Fruit fly (Drosophila melanogaster) whole organism, embryonic: ENCODE data around the gene CG13829.

Experiments used
- Atf3 ChIP-seq: fragments of 200-800 bp; sonication (Bioruptor generic); optimal IDR thresholded peaks from 3 replicates; lab custom pipeline; 2016; ENCODE audit warnings: missing biosample characterization, missing genetic modification characterization
- BtbVII ChIP-seq: fragments of 200-800 bp; sonication (Bioruptor generic); optimal IDR thresholded peaks from 3 replicates; lab custom pipeline; 2017; ENCODE audit warnings: missing biosample characterization, mild to moderate bottlenecking, missing genetic modification characterization
- CG10543 ChIP-seq: fragments of 200-800 bp; sonication (Bioruptor generic); optimal IDR thresholded peaks from 3 replicates; lab custom pipeline; 2017; ENCODE audit warnings: missing biosample characterization, mild to moderate bottlenecking, missing genetic modification characterization, moderate library complexity
- CG11085 ChIP-seq: fragments of 200-800 bp; sonication (Bioruptor generic); IDR thresholded peaks from 2 replicates; pipeline ENCODE4 v1.3.6; 2022; ENCODE audit warnings: missing biosample characterization, missing genetic modification characterization
- CG11247 ChIP-seq: fragments of 200-800 bp; sonication (Bioruptor generic); IDR thresholded peaks from 2 replicates; pipeline ENCODE4 v1.3.6; 2022; ENCODE audit warnings: missing biosample characterization, missing genetic modification characterization
- CG11456 ChIP-seq: fragments of 200-800 bp; sonication (Bioruptor generic); IDR thresholded peaks from 3 replicates; pipeline ENCODE4 v1.3.6; 2022; ENCODE audit warnings: missing biosample characterization, missing genetic modification characterization
- CG12236 ChIP-seq: fragments of 200-800 bp; sonication (Bioruptor generic); optimal IDR thresholded peaks from 2 replicates; lab custom pipeline; 2016; ENCODE audit warnings: missing biosample characterization, missing genetic modification characterization
- CG12769 ChIP-seq: fragments of 200-800 bp; sonication (Bioruptor generic); optimal IDR thresholded peaks from 2 replicates; lab custom pipeline; 2019; ENCODE audit warnings: missing biosample characterization, mild to moderate bottlenecking, missing genetic modification characterization, moderate library complexity
- CG13296 ChIP-seq: fragments of 200-800 bp; sonication (Bioruptor generic); optimal IDR thresholded peaks from 3 replicates; lab custom pipeline; 2018; ENCODE audit warnings: missing biosample characterization, mild to moderate bottlenecking, missing genetic modification characterization
- CG13894 ChIP-seq: fragments of 200-800 bp; sonication (Bioruptor generic); optimal IDR thresholded peaks from 3 replicates; lab custom pipeline; 2018; ENCODE audit warnings: missing biosample characterization, mild to moderate bottlenecking, missing genetic modification characterization, moderate library complexity
- CG14965 ChIP-seq: fragments of 200-800 bp; sonication (Bioruptor generic); optimal IDR thresholded peaks from 2 replicates; lab custom pipeline; 2016; ENCODE audit warnings: missing biosample characterization, missing genetic modification characterization, borderline replicate concordance
- CG15269 ChIP-seq: fragments of 200-800 bp; sonication (Bioruptor generic); optimal IDR thresholded peaks from 2 replicates; lab custom pipeline; 2018; ENCODE audit warnings: missing biosample characterization, mild to moderate bottlenecking, missing genetic modification characterization, moderate library complexity
- CG15514 ChIP-seq: fragments of 200-800 bp; sonication (Bioruptor generic); optimal IDR thresholded peaks from 3 replicates; lab custom pipeline; 2017; ENCODE audit warnings: missing biosample characterization, missing genetic modification characterization, mild to moderate bottlenecking, moderate library complexity, missing genetic modification reagents
- CG17912 ChIP-seq: fragments of 200-800 bp; sonication (Bioruptor generic); optimal IDR thresholded peaks from 2 replicates; lab custom pipeline; 2018; ENCODE audit warnings: missing biosample characterization, mild to moderate bottlenecking, missing genetic modification characterization
- CG18599 ChIP-seq: fragments of 200-800 bp; sonication (Bioruptor generic); optimal IDR thresholded peaks from 3 replicates; lab custom pipeline; 2017; ENCODE audit warnings: missing biosample characterization, missing genetic modification characterization, mild to moderate bottlenecking, moderate library complexity, missing genetic modification reagents
- CG2678 ChIP-seq: fragments of 200-800 bp; sonication (Bioruptor generic); optimal IDR thresholded peaks from 3 replicates; lab custom pipeline; 2019; ENCODE audit warnings: missing biosample characterization, mild to moderate bottlenecking, missing genetic modification characterization, moderate library complexity
- CG31224 ChIP-seq: fragments of 200-800 bp; sonication (Bioruptor generic); IDR thresholded peaks from 2 replicates; pipeline ENCODE4 v1.3.6; 2022; ENCODE audit warnings: missing biosample characterization, missing genetic modification characterization
- CG34376 ChIP-seq: fragments of 200-800 bp; sonication (Bioruptor generic); optimal IDR thresholded peaks from 2 replicates; lab custom pipeline; 2018; ENCODE audit warnings: missing biosample characterization, mild to moderate bottlenecking, missing genetic modification characterization
- CG4282 ChIP-seq: fragments of 200-800 bp; sonication (Bioruptor generic); optimal IDR thresholded peaks from 2 replicates; lab custom pipeline; 2016; ENCODE audit warnings: missing biosample characterization, missing genetic modification characterization
- CG6813 ChIP-seq: fragments of 200-800 bp; sonication (Bioruptor generic); optimal IDR thresholded peaks from 2 replicates; lab custom pipeline; 2017; ENCODE audit warnings: missing biosample characterization, missing genetic modification characterization, mild to moderate bottlenecking, moderate library complexity, missing genetic modification reagents
- CG8281 ChIP-seq: fragments of 200-800 bp; sonication (Bioruptor generic); optimal IDR thresholded peaks from 2 replicates; lab custom pipeline; 2018; ENCODE audit warnings: missing biosample characterization, mild to moderate bottlenecking, missing genetic modification characterization, moderate library complexity
- CrebB ChIP-seq: fragments of 200-800 bp; sonication (Bioruptor generic); optimal IDR thresholded peaks from 3 replicates; lab custom pipeline; 2018; ENCODE audit warnings: missing biosample characterization, mild to moderate bottlenecking, missing genetic modification characterization
- Dp ChIP-seq: fragments of 200-800 bp; sonication (Bioruptor generic); optimal IDR thresholded peaks from 2 replicates; lab custom pipeline; 2018; ENCODE audit warnings: missing biosample characterization, mild to moderate bottlenecking, missing genetic modification characterization, moderate library complexity
- Fer1 ChIP-seq: fragments of 200-800 bp; sonication (Bioruptor generic); optimal IDR thresholded peaks from 2 replicates; lab custom pipeline; 2017; ENCODE audit warnings: missing biosample characterization, mild to moderate bottlenecking, missing genetic modification characterization
- Hand ChIP-seq: fragments of 200-800 bp; sonication (Bioruptor generic); optimal IDR thresholded peaks from 2 replicates; lab custom pipeline; 2017; ENCODE audit warnings: mild to moderate bottlenecking, missing biosample characterization, missing genetic modification reagents, missing genetic modification characterization
- Hey ChIP-seq: fragments of 200-800 bp; sonication (Bioruptor generic); optimal IDR thresholded peaks from 3 replicates; lab custom pipeline; 2018; ENCODE audit warnings: missing biosample characterization, mild to moderate bottlenecking, missing genetic modification characterization
- Hmr ChIP-seq: fragments of 200-800 bp; sonication (Bioruptor generic); optimal IDR thresholded peaks from 3 replicates; lab custom pipeline; 2017; ENCODE audit warnings: mild to moderate bottlenecking, missing biosample characterization, missing genetic modification reagents, missing genetic modification characterization
- Lim3 ChIP-seq: fragments of 200-800 bp; sonication (Bioruptor generic); IDR thresholded peaks from 2 replicates; pipeline ENCODE4 v1.3.6; 2022; ENCODE audit warnings: missing biosample characterization, missing genetic modification characterization
- Nf-YB ChIP-seq: fragments of 200-800 bp; sonication (Bioruptor generic); optimal IDR thresholded peaks from 3 replicates; lab custom pipeline; 2019; ENCODE audit warnings: missing biosample characterization, mild to moderate bottlenecking, missing genetic modification characterization, moderate library complexity
- Nf-YC ChIP-seq: fragments of 200-800 bp; optimal IDR thresholded peaks from 3 replicates; lab custom pipeline; 2019; ENCODE audit warnings: missing biosample characterization, mild to moderate bottlenecking, missing genetic modification characterization, moderate library complexity
- PHDP ChIP-seq: fragments of 200-800 bp; sonication (Bioruptor generic); optimal IDR thresholded peaks from 3 replicates; lab custom pipeline; 2018; ENCODE audit warnings: missing biosample characterization, mild to moderate bottlenecking, missing genetic modification characterization, moderate library complexity
- Vsx1 ChIP-seq: fragments of 200-800 bp; sonication (Bioruptor generic); optimal IDR thresholded peaks from 2 replicates; lab custom pipeline; 2017; ENCODE audit warnings: missing biosample characterization, mild to moderate bottlenecking, missing genetic modification characterization, missing genetic modification reagents
- ac ChIP-seq: fragments of 200-800 bp; sonication (Bioruptor generic); optimal IDR thresholded peaks from 3 replicates; lab custom pipeline; 2017; ENCODE audit warnings: missing biosample characterization, mild to moderate bottlenecking, missing genetic modification characterization
- bigmax ChIP-seq: fragments of 200-800 bp; sonication (Bioruptor generic); optimal IDR thresholded peaks from 2 replicates; lab custom pipeline; 2018; ENCODE audit warnings: missing biosample characterization, mild to moderate bottlenecking, missing genetic modification characterization
- cato ChIP-seq: fragments of 200-800 bp; sonication (Bioruptor generic); optimal IDR thresholded peaks from 2 replicates; lab custom pipeline; 2016; ENCODE audit warnings: missing biosample characterization, missing genetic modification characterization, borderline replicate concordance
- caup ChIP-seq: fragments of 200-800 bp; sonication (Bioruptor generic); optimal IDR thresholded peaks from 3 replicates; lab custom pipeline; 2017; ENCODE audit warnings: missing biosample characterization, mild to moderate bottlenecking, missing genetic modification characterization, moderate library complexity; ENCODE audit not compliant: severe bottlenecking
- cwo ChIP-seq: fragments of 200-800 bp; sonication (Bioruptor generic); optimal IDR thresholded peaks from 3 replicates; lab custom pipeline; 2017; ENCODE audit warnings: missing biosample characterization, missing genetic modification characterization, mild to moderate bottlenecking, moderate library complexity, missing genetic modification reagents
- dmrt11E ChIP-seq: fragments of 200-800 bp; sonication (Bioruptor generic); optimal IDR thresholded peaks from 3 replicates; lab custom pipeline; 2018; ENCODE audit warnings: missing biosample characterization, mild to moderate bottlenecking, missing genetic modification characterization, moderate library complexity
- exex ChIP-seq: fragments of 200-800 bp; sonication (Bioruptor generic); optimal IDR thresholded peaks from 4 replicates; lab custom pipeline; 2018; ENCODE audit warnings: missing biosample characterization, mild to moderate bottlenecking, missing genetic modification characterization, moderate library complexity
- grau ChIP-seq: fragments of 200-800 bp; optimal IDR thresholded peaks from 3 replicates; lab custom pipeline; 2019; ENCODE audit warnings: missing biosample characterization, mild to moderate bottlenecking, missing genetic modification characterization, moderate library complexity
- grn ChIP-seq: fragments of 200-800 bp; sonication (Bioruptor generic); optimal IDR thresholded peaks from 3 replicates; lab custom pipeline; 2017; ENCODE audit warnings: missing biosample characterization, missing genetic modification characterization
- gro ChIP-seq: fragments of 200-800 bp; sonication (Bioruptor generic); optimal IDR thresholded peaks from 2 replicates; lab custom pipeline; 2016; ENCODE audit warnings: missing biosample characterization, missing genetic modification characterization
- lab ChIP-seq: fragments of 200-800 bp; sonication (Bioruptor generic); optimal IDR thresholded peaks from 3 replicates; lab custom pipeline; 2017; ENCODE audit warnings: missing biosample characterization, missing genetic modification characterization, mild to moderate bottlenecking, moderate library complexity, missing genetic modification reagents
- mirr ChIP-seq: fragments of 200-800 bp; sonication (Bioruptor generic); optimal IDR thresholded peaks from 3 replicates; lab custom pipeline; 2018; ENCODE audit warnings: missing biosample characterization, mild to moderate bottlenecking, missing genetic modification characterization
- sd ChIP-seq: fragments of 200-800 bp; sonication (Bioruptor generic); optimal IDR thresholded peaks from 3 replicates; lab custom pipeline; 2018; ENCODE audit warnings: missing biosample characterization, mild to moderate bottlenecking, missing genetic modification characterization, moderate library complexity
- sens-2 ChIP-seq: fragments of 200-800 bp; sonication (Bioruptor generic); IDR thresholded peaks from 2 replicates; pipeline ENCODE4 v1.3.6; 2022; ENCODE audit warnings: missing biosample characterization, missing genetic modification characterization
- sob ChIP-seq: fragments of 200-800 bp; sonication (Bioruptor generic); IDR thresholded peaks from 2 replicates; pipeline ENCODE4 v1.3.6; 2022; ENCODE audit warnings: missing biosample characterization, missing genetic modification characterization
- sug ChIP-seq: fragments of 200-800 bp; optimal IDR thresholded peaks from 2 replicates; lab custom pipeline; 2019; ENCODE audit warnings: missing biosample characterization, mild to moderate bottlenecking, missing genetic modification characterization, moderate library complexity

CG13829 gene

dm6 chr3R:23161288-23161870 is at the start of gene CG13829:
Gene CG13829, minus strand, starts transcription at chr3R:23161338.
- TF ChIP-seq CG11247 (GFP tag; lab: Robert Waterston, UW) = no peak
- TF ChIP-seq Atf3 (GFP tag; lab: Kevin White, UChicago) = no peak
- TF ChIP-seq CG12769 (tag; lab: Kevin White, UChicago) = peak; percentile 8
- TF ChIP-seq CG4282 = no peak
- TF ChIP-seq dmrt11E (tag; lab: Kevin White, UChicago) = no peak
- TF ChIP-seq cwo = peak; percentile 63
- peak; percentile 51 for TF ChIP-seq Nf-YC (tag; lab: Kevin White, UChicago)
- peak; percentile 93 for TF ChIP-seq sug (tag; lab: Kevin White, UChicago)
- TF ChIP-seq Dp (GFP tag; lab: Kevin White, UChicago) = no peak
- TF ChIP-seq CG14965 = no peak
- no peak for TF ChIP-seq cato (GFP tag; lab: Kevin White, UChicago)
- TF ChIP-seq CG10543 (GFP tag; lab: Kevin White, UChicago) = peak; percentile 13
- TF ChIP-seq Hey (tag; lab: Kevin White, UChicago) = peak; percentile 6
- TF ChIP-seq BtbVII (GFP tag; lab: Kevin White, UChicago) = peak; percentile 32
- TF ChIP-seq Lim3 (GFP tag; lab: Robert Waterston, UW) = peak; percentile 21; the same call in 1 of the 2 replicates
- TF ChIP-seq sens-2 (GFP tag; lab: Robert Waterston, UW) = peak; percentile 45; the same call in 1 of the 2 replicates
- peak; percentile 37 for TF ChIP-seq CG13296 (GFP tag; lab: Kevin White, UChicago)
- peak; percentile 54 for TF ChIP-seq CG13894 (tag; lab: Kevin White, UChicago)
- peak; percentile 2 for TF ChIP-seq CG6813 (GFP tag; lab: Kevin White, UChicago)
- peak; percentile 97 for TF ChIP-seq CG34376
- TF ChIP-seq gro (GFP tag; lab: Kevin White, UChicago) = peak; percentile 52
- no peak for TF ChIP-seq CrebB (tag; lab: Kevin White, UChicago)
- TF ChIP-seq PHDP (tag; lab: Kevin White, UChicago) = peak; percentile 40
- TF ChIP-seq grn (GFP tag; lab: Kevin White, UChicago) = peak; percentile 82
- peak; percentile 7 for TF ChIP-seq CG15514 (GFP tag; lab: Kevin White, UChicago)
- peak; percentile 99 for TF ChIP-seq exex (tag; lab: Kevin White, UChicago)
- TF ChIP-seq Vsx1 (GFP tag; lab: Kevin White, UChicago) = peak; percentile 95
- TF ChIP-seq CG11085 (GFP tag; lab: Robert Waterston, UW) = no peak
- peak; percentile 7 for TF ChIP-seq grau (tag; lab: Kevin White, UChicago)
- TF ChIP-seq CG31224 (GFP tag; lab: Robert Waterston, UW) = no peak
- TF ChIP-seq CG8281 = no peak
- TF ChIP-seq lab (GFP tag; lab: Kevin White, UChicago) = peak; percentile 56
- no peak for TF ChIP-seq CG15269 (tag; lab: Kevin White, UChicago)
- TF ChIP-seq bigmax (GFP tag; lab: Kevin White, UChicago) = peak; percentile 29
- TF ChIP-seq caup (GFP tag; lab: Kevin White, UChicago) = peak; percentile 20
- TF ChIP-seq sob (GFP tag; lab: Robert Waterston, UW) = no peak
- peak; percentile 13 for TF ChIP-seq Hand
- peak; percentile 57 for TF ChIP-seq CG18599 (GFP tag; lab: Kevin White, UChicago)
- peak; percentile 97 for TF ChIP-seq sd (tag; lab: Kevin White, UChicago)
- TF ChIP-seq Nf-YB = peak; percentile 46
- TF ChIP-seq mirr (GFP tag; lab: Kevin White, UChicago) = peak; percentile 91
- no peak for TF ChIP-seq CG11456 (GFP tag; lab: Robert Waterston, UW)
- peak; percentile 22 for TF ChIP-seq Hmr (GFP tag; lab: Kevin White, UChicago)
- no peak for TF ChIP-seq ac (GFP tag; lab: Kevin White, UChicago)
- TF ChIP-seq CG12236 (GFP tag; lab: Kevin White, UChicago) = no peak
- TF ChIP-seq CG17912 = no peak
- peak; percentile 58 for TF ChIP-seq CG2678
- peak; percentile 25 for TF ChIP-seq Fer1 (GFP tag; lab: Kevin White, UChicago)
